Fruit fly (Drosophila melanogaster): Measurements from ENCODE around the gene nau.
A peak's percentile ranks its signal among the peaks of the same experiment; 100 is the strongest.

Gene nau

dm6 chr3R:23757912-23758607 lies 39.9 kb upstream of the nau start, which contains the start of the genes PTPMT1 and Hrd3 (continued):
- TF ChIP-seq corto (GFP tag; optimal IDR thresholded peaks at IDR 0.05) = peak; percentile 93
- peak; percentile 95 for TF ChIP-seq Mrtf (GFP tag; IDR thresholded peaks at IDR 0.05)
- TF ChIP-seq sqz (GFP tag; optimal IDR thresholded peaks at IDR 0.05) = peak; percentile 98
- TF ChIP-seq lola (GFP tag; optimal IDR thresholded peaks at IDR 0.05) = peak in 1 of 3 experiments; percentile 99
- TF ChIP-seq CG12769 (tag; optimal IDR thresholded peaks at IDR 0.05) = peak; percentile 84
- peak; percentile 97 for TF ChIP-seq Atf-2 (GFP tag; optimal IDR thresholded peaks at IDR 0.05)
- peak; percentile 94 for TF ChIP-seq CG7987 (GFP tag; optimal IDR thresholded peaks at IDR 0.05)
- TF ChIP-seq CG3065 (GFP tag; optimal IDR thresholded peaks at IDR 0.05) = peak; percentile 96
- TF ChIP-seq CG10366 (GFP tag; IDR thresholded peaks at IDR 0.05) = peak; percentile 93
- peak; percentile 98 for TF ChIP-seq row (GFP tag; IDR thresholded peaks at IDR 0.05)
- TF ChIP-seq CG11723 (GFP tag; optimal IDR thresholded peaks at IDR 0.05) = peak; percentile 98
- TF ChIP-seq Drgx (GFP tag; IDR thresholded peaks at IDR 0.05) = peak; percentile 93
- TF ChIP-seq CG3407 (GFP tag; optimal IDR thresholded peaks at IDR 0.05) = peak; percentile 97
- peak; percentile 96 for TF ChIP-seq klu (GFP tag; IDR thresholded peaks at IDR 0.05)
- peak; percentile 70 for TF ChIP-seq Dip2 (GFP tag; IDR thresholded peaks at IDR 0.05)
- peak; percentile 93 for TF ChIP-seq CG10431 (GFP tag; optimal IDR thresholded peaks at IDR 0.05)
- TF ChIP-seq CG5245 (GFP tag; optimal IDR thresholded peaks at IDR 0.05) = peak; percentile 97
- peak; percentile 94 for TF ChIP-seq CG12219 (GFP tag; optimal IDR thresholded peaks at IDR 0.05)
- TF ChIP-seq CG5953 (GFP tag; IDR thresholded peaks at IDR 0.05) = peak; percentile 82
- TF ChIP-seq CG14667 (GFP tag; IDR thresholded peaks at IDR 0.05) = peak; percentile 93
- peak; percentile 55 for TF ChIP-seq CG9797 (GFP tag; optimal IDR thresholded peaks at IDR 0.05)
- TF ChIP-seq br (optimal IDR thresholded peaks at IDR 0.05) = no peak
- TF ChIP-seq Chrac-16 (GFP tag; optimal IDR thresholded peaks at IDR 0.05) = peak; percentile 98
- no peak for TF ChIP-seq z (GFP tag; IDR thresholded peaks at IDR 0.05)
- TF ChIP-seq CG4282 (GFP tag; optimal IDR thresholded peaks at IDR 0.05) = peak; percentile 90
- TF ChIP-seq sens-2 (GFP tag; IDR thresholded peaks at IDR 0.05) = peak; percentile 90
- peak; percentile 98 for TF ChIP-seq NfI (GFP tag; optimal IDR thresholded peaks at IDR 0.05)
- TF ChIP-seq CG4404 (GFP tag; IDR thresholded peaks at IDR 0.05) = peak; percentile 97
- TF ChIP-seq CG13775 (GFP tag; optimal IDR thresholded peaks at IDR 0.05) = peak; percentile 100
- peak; percentile 89 for TF ChIP-seq CG4707 (GFP tag; optimal IDR thresholded peaks at IDR 0.05)
- peak; percentile 19 for TF ChIP-seq zf30C (GFP tag; optimal IDR thresholded peaks at IDR 0.05)
- TF ChIP-seq CG15269 (tag; optimal IDR thresholded peaks at IDR 0.05) = peak; percentile 99
- TF ChIP-seq gce (GFP tag; IDR thresholded peaks at IDR 0.05) = peak; percentile 87; the same call in 2 of the 3 replicates
- peak; percentile 97 for TF ChIP-seq CG15601 (tag; optimal IDR thresholded peaks at IDR 0.05)
- peak; percentile 72 for TF ChIP-seq stwl (tag; optimal IDR thresholded peaks at IDR 0.05)
- peak; percentile 89; the same call in 2 of the 3 replicates for TF ChIP-seq C15 (GFP tag; IDR thresholded peaks at IDR 0.05)
- peak; percentile 96 for TF ChIP-seq CG32532 (GFP tag; IDR thresholded peaks at IDR 0.05)
- peak; percentile 98 for TF ChIP-seq nerfin-1 (tag; optimal IDR thresholded peaks at IDR 0.05)
- peak; percentile 75; the same call in 1 of the 2 replicates for TF ChIP-seq bowl (GFP tag; IDR thresholded peaks at IDR 0.05)
- peak; percentile 99 for TF ChIP-seq odd (GFP tag; optimal IDR thresholded peaks at IDR 0.05)
- peak; percentile 98 for TF ChIP-seq CG4820 (GFP tag; optimal IDR thresholded peaks at IDR 0.05)
- peak; percentile 92 for TF ChIP-seq H15 (GFP tag; IDR thresholded peaks at IDR 0.05)
- TF ChIP-seq ewg (GFP tag; optimal IDR thresholded peaks at IDR 0.05) = peak; percentile 96
- TF ChIP-seq lilli (GFP tag; optimal IDR thresholded peaks at IDR 0.05) = peak; percentile 99
- peak; percentile 96 for TF ChIP-seq Antp (GFP tag; optimal IDR thresholded peaks at IDR 0.05)
- TF ChIP-seq CG2712 (tag; optimal IDR thresholded peaks at IDR 0.05) = peak; percentile 99
- TF ChIP-seq trh (GFP tag; optimal IDR thresholded peaks at IDR 0.05) = peak; percentile 97
- peak; percentile 98 for TF ChIP-seq CG33557 (GFP tag; optimal IDR thresholded peaks at IDR 0.05)
- TF ChIP-seq nom (GFP tag; optimal IDR thresholded peaks at IDR 0.05) = peak; percentile 96
- TF ChIP-seq HLH4C (GFP tag; IDR thresholded peaks at IDR 0.05; ENCODE audit: partially characterized antibody) = no peak
